Worm (Caenorhabditis elegans) whole organism, L2 larva: ENCODE measurements around the gene lmd-3.

Source experiments
- Y55F3AM.14 ChIP-seq: fragments of 200-800 bp; sonication (Bioruptor generic); optimal IDR thresholded peaks from 2 replicates; lab custom pipeline; 2018; ENCODE audit warnings: mild to moderate bottlenecking, missing genetic modification characterization, missing compliant biosample characterization
- lin-39 ChIP-seq: fragments of 150-350 bp; optimal IDR thresholded peaks from 2 replicates; lab custom pipeline; 2014; ENCODE audit warnings: missing biosample characterization, missing genetic modification reagents, missing genetic modification characterization
- mdl-1 ChIP-seq, 2 experiments: fragments of 150-350 bp in 1 of 2; sonication (generic microtip) in 1 of 2; optimal IDR thresholded peaks; 2 replicates each; lab custom pipeline; 2017; ENCODE audit warnings: missing biosample characterization in 2 of 2, missing genetic modification characterization in 2 of 2
- nhr-11 ChIP-seq: fragments of 150-350 bp; optimal IDR thresholded peaks from 2 replicates; lab custom pipeline; 2014; ENCODE audit warnings: missing biosample characterization, missing genetic modification characterization
- nhr-237 ChIP-seq: fragments of 150-350 bp; optimal IDR thresholded peaks from 2 replicates; lab custom pipeline; 2014; ENCODE audit warnings: missing biosample characterization, missing genetic modification characterization
- peb-1 ChIP-seq: fragments of 150-350 bp; optimal IDR thresholded peaks from 2 replicates; lab custom pipeline; 2014; ENCODE audit warnings: missing biosample characterization, missing genetic modification characterization
- sem-4 ChIP-seq: fragments of 150-350 bp; optimal IDR thresholded peaks from 2 replicates; lab custom pipeline; 2014; ENCODE audit warnings: missing biosample characterization, missing genetic modification reagents, missing genetic modification characterization

lmd-3 gene

DNA sequence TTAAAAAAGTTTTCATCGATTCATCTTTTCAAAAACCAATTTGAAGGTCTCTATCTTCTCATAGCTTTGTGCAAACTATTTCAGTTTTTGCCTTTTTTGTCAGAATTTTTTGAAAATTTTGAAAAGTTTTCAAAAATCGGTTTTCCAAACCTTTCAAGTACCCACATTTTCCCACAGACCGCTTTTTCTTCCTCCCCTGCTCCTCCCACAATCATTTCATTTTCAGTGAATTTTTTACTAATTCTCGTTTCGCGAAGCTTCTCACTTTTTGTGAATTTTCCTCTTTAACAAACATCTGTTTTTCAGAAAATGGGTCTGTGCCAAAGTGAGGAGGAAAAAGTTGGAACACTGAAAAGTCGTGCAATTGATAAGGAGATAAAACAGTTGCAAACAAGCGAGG lies 73.9 kb downstream of the lmd-3 start, which contains the start of gene gpa-2:
Gene gpa-2 (plus strand): TSS at position 301 of the 400 bp plus-strand sequence.
- TF ChIP-seq mdl-1 (tag; optimal IDR thresholded peaks at IDR 0.05; lab: Kevin White, UChicago) (no peak), nhr-237 (tag; lab: Kevin White, UChicago) (no peak), nhr-11 (tag; lab: Kevin White, UChicago) (no peak), peb-1 (tag; lab: Kevin White, UChicago) (no peak), sem-4 (tag; lab: Kevin White, UChicago) (no peak), Y55F3AM.14 (no peak), lin-39 (tag; lab: Kevin White, UChicago) (no peak)
